Worm (Caenorhabditis elegans) whole organism, late embryonic: Measurements from ENCODE around the gene D1086.10.

Experiments
- C08G9.2 ChIP-seq: sonication (generic microtip); optimal IDR thresholded peaks from 2 replicates; lab custom pipeline; 2016; ENCODE audit warnings: mild to moderate bottlenecking, missing genetic modification characterization, moderate library complexity, missing compliant biosample characterization
- C38D4.7 ChIP-seq: fragments of 200-800 bp; sonication (Bioruptor generic); optimal IDR thresholded peaks from 2 replicates; lab custom pipeline; 2018; ENCODE audit warnings: mild to moderate bottlenecking, missing genetic modification characterization, moderate library complexity, missing compliant biosample characterization
- K02D7.2 ChIP-seq: sonication (generic microtip); optimal IDR thresholded peaks from 2 replicates; lab custom pipeline; 2017; ENCODE audit warnings: mild to moderate bottlenecking, missing genetic modification characterization, missing compliant biosample characterization
- K09A11.1 ChIP-seq: sonication (generic microtip); optimal IDR thresholded peaks from 2 replicates; lab custom pipeline; 2017; ENCODE audit warnings: antibody characterized with exemption, mild to moderate bottlenecking, missing genetic modification characterization, missing compliant biosample characterization; ENCODE audit not compliant: insufficient read depth
- Y22D7AL.16 ChIP-seq: sonication (generic microtip); optimal IDR thresholded peaks from 2 replicates; lab custom pipeline; 2016; ENCODE audit warnings: missing genetic modification characterization, missing compliant biosample characterization
- ceh-14 ChIP-seq: sonication (generic microtip); optimal IDR thresholded peaks from 2 replicates; lab custom pipeline; 2016; ENCODE audit warnings: missing genotype, missing genetic modification characterization, missing compliant biosample characterization
- ceh-2 ChIP-seq: sonication (generic microtip); optimal IDR thresholded peaks from 2 replicates; lab custom pipeline; 2016; ENCODE audit warnings: missing genotype, missing genetic modification characterization, missing compliant biosample characterization
- ceh-22 ChIP-seq: sonication (generic microtip); optimal IDR thresholded peaks from 2 replicates; lab custom pipeline; 2017; ENCODE audit warnings: missing biosample characterization, missing genetic modification characterization
- ceh-24 ChIP-seq: sonication (generic microtip); optimal IDR thresholded peaks from 2 replicates; lab custom pipeline; 2016; ENCODE audit warnings: mild to moderate bottlenecking, missing genetic modification characterization, missing compliant biosample characterization
- ceh-34 ChIP-seq: sonication (generic microtip); optimal IDR thresholded peaks from 2 replicates; lab custom pipeline; 2016; ENCODE audit warnings: mild to moderate bottlenecking, missing genetic modification characterization, missing compliant biosample characterization
- ceh-45 ChIP-seq: fragments of 200-800 bp; sonication (Bioruptor generic); IDR thresholded peaks from 2 replicates; pipeline ENCODE4 v1.3.6; 2022; ENCODE audit warnings: missing genetic modification reagents, missing genetic modification characterization, missing compliant biosample characterization
- che-1 ChIP-seq: sonication (generic microtip); optimal IDR thresholded peaks from 2 replicates; lab custom pipeline; 2016; ENCODE audit warnings: mild to moderate bottlenecking, missing genetic modification characterization, missing compliant biosample characterization
- dmd-4 ChIP-seq: sonication (generic microtip); optimal IDR thresholded peaks from 2 replicates; lab custom pipeline; 2016; ENCODE audit warnings: borderline replicate concordance, missing genetic modification characterization, missing compliant biosample characterization
- dve-1 ChIP-seq: sonication (generic microtip); optimal IDR thresholded peaks from 2 replicates; lab custom pipeline; 2017; ENCODE audit warnings: antibody characterized with exemption, mild to moderate bottlenecking, missing genetic modification characterization, missing compliant biosample characterization
- elt-4 ChIP-seq: sonication (generic microtip); optimal IDR thresholded peaks from 2 replicates; lab custom pipeline; 2016; ENCODE audit warnings: missing genetic modification characterization, missing compliant biosample characterization
- ets-4 ChIP-seq: sonication (generic microtip); optimal IDR thresholded peaks from 2 replicates; lab custom pipeline; 2016; ENCODE audit warnings: missing genetic modification characterization, missing compliant biosample characterization
- fkh-10 ChIP-seq: fragments of 150-350 bp; optimal IDR thresholded peaks from 2 replicates; lab custom pipeline; 2014; ENCODE audit warnings: missing biosample characterization, missing genetic modification reagents, missing genetic modification characterization
- fkh-6 ChIP-seq: sonication (generic microtip); optimal IDR thresholded peaks from 2 replicates; lab custom pipeline; 2016; ENCODE audit warnings: missing genetic modification characterization, missing compliant biosample characterization
- gmeb-2 ChIP-seq: sonication (generic microtip); optimal IDR thresholded peaks from 2 replicates; lab custom pipeline; 2016; ENCODE audit warnings: missing genetic modification characterization, inconsistent platforms, missing compliant biosample characterization
- hlh-13 ChIP-seq: fragments of 200-800 bp; sonication (Bioruptor generic); optimal IDR thresholded peaks from 2 replicates; lab custom pipeline; 2018; ENCODE audit warnings: mild to moderate bottlenecking, missing genetic modification characterization, missing compliant biosample characterization
- hlh-6 ChIP-seq: sonication (generic microtip); optimal IDR thresholded peaks from 2 replicates; lab custom pipeline; 2016; ENCODE audit warnings: missing genotype, missing genetic modification characterization, missing compliant biosample characterization
- lim-6 ChIP-seq: sonication (generic microtip); optimal IDR thresholded peaks from 2 replicates; lab custom pipeline; 2016; ENCODE audit warnings: missing genetic modification characterization, missing compliant biosample characterization
- lin-11 ChIP-seq: fragments of 200-800 bp; sonication (Bioruptor generic); optimal IDR thresholded peaks from 2 replicates; lab custom pipeline; 2018; ENCODE audit warnings: mild to moderate bottlenecking, missing genetic modification characterization, missing compliant biosample characterization
- nfya-1 ChIP-seq: sonication (generic microtip); optimal IDR thresholded peaks from 2 replicates; lab custom pipeline; 2017; ENCODE audit warnings: missing genetic modification characterization, mild to moderate bottlenecking, missing compliant biosample characterization, antibody characterized with exemption, moderate library complexity
- nhr-11 ChIP-seq: fragments of 150-350 bp; optimal IDR thresholded peaks from 2 replicates; lab custom pipeline; 2014; ENCODE audit warnings: missing biosample characterization, missing genetic modification characterization
- npax-4 ChIP-seq: sonication (generic microtip); optimal IDR thresholded peaks from 2 replicates; lab custom pipeline; 2016; ENCODE audit warnings: missing genetic modification characterization, missing compliant biosample characterization
- odd-2 ChIP-seq: sonication (generic microtip); optimal IDR thresholded peaks from 2 replicates; lab custom pipeline; 2017; ENCODE audit warnings: antibody characterized with exemption, mild to moderate bottlenecking, missing genetic modification characterization, missing compliant biosample characterization
- pag-3 ChIP-seq: sonication (generic microtip); optimal IDR thresholded peaks from 2 replicates; lab custom pipeline; 2016; ENCODE audit warnings: missing compliant biosample characterization, missing genetic modification characterization, borderline replicate concordance
- pat-9 ChIP-seq: fragments of 200-800 bp; sonication (Bioruptor generic); optimal IDR thresholded peaks from 2 replicates; lab custom pipeline; 2018; ENCODE audit warnings: mild to moderate bottlenecking, missing genetic modification characterization, moderate library complexity, missing compliant biosample characterization
- pha-4 ChIP-seq: fragments of 150-350 bp; optimal IDR thresholded peaks from 2 replicates; lab custom pipeline; 2018; ENCODE audit warnings: missing biosample characterization, missing genetic modification reagents, missing genetic modification characterization
- pros-1 ChIP-seq: fragments of 150-350 bp; optimal IDR thresholded peaks from 2 replicates; lab custom pipeline; 2014; ENCODE audit warnings: missing biosample characterization, missing genetic modification reagents, missing genetic modification characterization
- ref-2 ChIP-seq: sonication (generic microtip); optimal IDR thresholded peaks from 2 replicates; lab custom pipeline; 2016; ENCODE audit warnings: missing genetic modification characterization, missing compliant biosample characterization
- sdc-2 ChIP-seq: sonication (generic microtip); optimal IDR thresholded peaks from 2 replicates; lab custom pipeline; 2016; ENCODE audit warnings: missing genotype, missing genetic modification characterization, missing compliant biosample characterization
- sox-4 ChIP-seq: sonication (generic microtip); optimal IDR thresholded peaks from 2 replicates; lab custom pipeline; 2017; ENCODE audit warnings: mild to moderate bottlenecking, missing genetic modification characterization, inconsistent platforms, missing compliant biosample characterization
- unc-55 ChIP-seq: sonication (generic microtip); optimal IDR thresholded peaks from 2 replicates; lab custom pipeline; 2017; ENCODE audit warnings: missing biosample characterization, missing genetic modification reagents, missing genetic modification characterization
- unc-86 ChIP-seq: sonication (generic microtip); optimal IDR thresholded peaks from 2 replicates; lab custom pipeline; 2016; ENCODE audit warnings: missing genetic modification characterization, missing compliant biosample characterization
- zip-5 ChIP-seq: sonication (generic microtip); optimal IDR thresholded peaks from 2 replicates; lab custom pipeline; 2016; ENCODE audit warnings: missing genetic modification characterization, missing compliant biosample characterization
- ztf-16 ChIP-seq: sonication (generic microtip); optimal IDR thresholded peaks from 2 replicates; lab custom pipeline; 2017; ENCODE audit warnings: missing genetic modification characterization, missing compliant biosample characterization

The D1086.10 gene

DNA sequence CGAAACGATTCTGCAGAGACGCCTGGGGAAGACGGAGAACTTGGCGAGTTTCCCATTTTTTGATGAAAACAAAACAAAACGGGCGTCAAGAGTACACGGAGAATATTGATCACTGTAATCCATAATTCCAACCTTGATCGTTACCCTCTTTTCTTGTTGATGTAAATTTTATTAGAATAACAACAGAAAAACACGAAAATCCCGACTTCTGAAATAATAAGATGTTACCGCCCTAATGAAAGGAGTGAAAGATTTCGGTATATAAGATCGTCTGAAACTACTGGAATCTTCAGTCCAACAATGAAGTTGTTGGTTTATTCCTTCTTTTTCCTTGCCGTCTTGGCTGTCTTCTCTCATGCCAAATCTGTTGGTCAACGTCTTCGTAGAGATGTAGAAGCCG is 21.4 kb downstream of the D1086.10 start, which contains the start of gene D1086.9:
Gene D1086.9 (plus strand): TSS at position 301 of the 400 bp plus-strand sequence.
- no peak for TF ChIP-seq lim-6 (tag; lab: Kevin White, UChicago)
- TF ChIP-seq lin-11 (tag; lab: Kevin White, UChicago): no peak
- TF ChIP-seq unc-86 (tag; lab: Kevin White, UChicago): no peak
- TF ChIP-seq zip-5: no peak
- no peak for TF ChIP-seq ztf-16 (tag; lab: Kevin White, UChicago)
- no peak for TF ChIP-seq che-1 (tag; lab: Kevin White, UChicago)
- no peak for TF ChIP-seq gmeb-2 (tag; lab: Kevin White, UChicago)
- TF ChIP-seq pag-3 (tag; lab: Kevin White, UChicago): no peak
- TF ChIP-seq fkh-6 (tag; lab: Kevin White, UChicago): no peak
- no peak for TF ChIP-seq K09A11.1
- no peak for TF ChIP-seq unc-55 (GFP tag; lab: Kevin White, UChicago)
- no peak for TF ChIP-seq K02D7.2 (tag; lab: Kevin White, UChicago)
- TF ChIP-seq ceh-24 (tag; lab: Kevin White, UChicago): no peak
- TF ChIP-seq dmd-4 (tag; lab: Kevin White, UChicago): no peak
- TF ChIP-seq fkh-10 (GFP tag; lab: Kevin White, UChicago): no peak
- no peak for TF ChIP-seq nhr-11 (tag; lab: Kevin White, UChicago)
- no peak for TF ChIP-seq pros-1 (tag; lab: Kevin White, UChicago)
- no peak for TF ChIP-seq sdc-2 (tag; lab: Kevin White, UChicago)

DNA sequence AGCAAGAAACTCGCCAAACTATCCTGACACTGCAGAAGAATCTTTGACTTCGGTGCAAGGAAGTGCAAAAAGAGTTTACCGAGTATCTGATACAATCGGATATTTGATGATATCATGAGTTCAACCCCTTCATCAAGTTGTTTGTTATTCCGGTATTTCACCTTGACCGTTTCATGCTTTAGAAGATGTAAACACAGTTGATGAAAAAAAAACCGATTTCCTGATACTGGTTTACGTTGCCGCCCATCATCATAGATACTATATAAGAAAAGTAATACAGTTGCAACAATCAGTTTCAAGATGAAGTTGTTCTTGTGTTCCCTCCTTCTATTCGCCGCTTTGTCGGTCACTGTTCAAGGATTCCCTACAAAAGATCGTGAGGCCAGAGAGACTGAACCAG is 25.0 kb downstream of the D1086.10 start, which contains the start of gene H39E23.3:
Gene H39E23.3 (plus strand): TSS at position 301 of the 400 bp plus-strand sequence.
- TF ChIP-seq C08G9.2 (no peak), ets-4 (tag; lab: Kevin White, UChicago) (no peak), ceh-2 (tag; lab: Kevin White, UChicago) (no peak), dve-1 (no peak), ceh-22 (tag; lab: Kevin White, UChicago) (no peak), dmd-4 (tag; lab: Kevin White, UChicago) (no peak), C38D4.7 (GFP tag; lab: Kevin White, UChicago) (no peak), ref-2 (no peak), nfya-1 (tag; lab: Kevin White, UChicago) (no peak), pha-4 (tag; lab: Kevin White, UChicago) (no peak), ceh-45 (no peak), ceh-34 (tag; lab: Kevin White, UChicago) (no peak), npax-4 (tag; lab: Kevin White, UChicago) (no peak), hlh-6 (tag; lab: Kevin White, UChicago) (no peak), Y22D7AL.16 (tag; lab: Kevin White, UChicago) (no peak), hlh-13 (no peak), pat-9 (tag; lab: Kevin White, UChicago) (no peak)

DNA sequence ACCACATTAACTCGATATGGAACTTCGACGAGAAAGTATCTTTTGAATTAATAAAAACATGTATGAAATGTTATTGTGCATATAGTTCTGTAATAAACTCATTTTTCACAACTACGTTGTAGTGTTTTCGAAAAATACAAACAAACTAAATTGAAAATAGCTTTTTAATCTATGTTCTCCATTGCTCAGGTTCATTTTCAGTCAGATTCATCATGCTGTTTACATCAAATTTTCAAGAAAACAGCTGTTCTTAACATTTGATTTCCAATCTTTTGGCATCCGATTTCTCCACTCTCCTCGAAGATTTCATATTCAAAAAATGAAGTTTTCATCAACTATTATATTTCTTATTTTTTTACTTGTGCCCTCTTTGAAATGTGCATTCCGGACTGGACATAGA is 27.5 kb downstream of the D1086.10 start, which contains the start of gene H39E23.2:
Gene H39E23.2 (plus strand): TSS at position 301 of the 400 bp plus-strand sequence.
- no peak for TF ChIP-seq odd-2 (tag; lab: Kevin White, UChicago)
- TF ChIP-seq ceh-14 (tag; lab: Kevin White, UChicago): no peak
- TF ChIP-seq C08G9.2: no peak
- TF ChIP-seq sox-4 (tag; lab: Kevin White, UChicago): no peak
- TF ChIP-seq elt-4 (tag; lab: Kevin White, UChicago): no peak
